Fruit fly (Drosophila melanogaster) whole organism, wandering third instar larva: ENCODE results near the gene MICAL-like.

Experiments
- Abd-B ChIP-seq: fragments of >200 bp; optimal IDR thresholded peaks from 2 replicates; lab custom pipeline; 2017; ENCODE audit warnings: missing biosample characterization, missing genetic modification characterization
- CG32264 ChIP-seq: fragments of 200-800 bp; sonication (Bioruptor generic); optimal IDR thresholded peaks from 2 replicates; lab custom pipeline; 2016; ENCODE audit warnings: missing biosample characterization, missing genetic modification characterization
- CG9705 ChIP-seq: fragments of 200-800 bp; sonication (Bioruptor generic); optimal IDR thresholded peaks from 2 replicates; lab custom pipeline; 2018; ENCODE audit warnings: missing biosample characterization, mild to moderate bottlenecking, missing genetic modification characterization
- CrebA ChIP-seq: fragments of 200-800 bp; sonication (Bioruptor generic); optimal IDR thresholded peaks from 2 replicates; lab custom pipeline; 2016; ENCODE audit warnings: missing biosample characterization, mild to moderate bottlenecking, missing genetic modification characterization, borderline replicate concordance
- Dfd ChIP-seq: fragments of >200 bp; optimal IDR thresholded peaks from 2 replicates; lab custom pipeline; 2017; ENCODE audit warnings: missing biosample characterization, missing genetic modification characterization
- Dif ChIP-seq: fragments of 200-275, 200-300 bp; sonication (Bioruptor generic); optimal IDR thresholded peaks from 2 replicates; lab custom pipeline; 2018; ENCODE audit warnings: missing biosample characterization, missing genetic modification characterization; ENCODE audit not compliant: partially characterized antibody
- GATAd ChIP-seq: sonication (Bioruptor generic); optimal IDR thresholded peaks from 2 replicates; lab custom pipeline; 2016; ENCODE audit warnings: missing biosample characterization, missing genetic modification characterization
- HLH106 ChIP-seq: fragments of 200-800 bp; optimal IDR thresholded peaks from 3 replicates; lab custom pipeline; 2019; ENCODE audit warnings: missing biosample characterization, mild to moderate bottlenecking, missing genetic modification characterization, moderate library complexity
- Hnf4 ChIP-seq: fragments of 200-800 bp; sonication (Bioruptor generic); optimal IDR thresholded peaks from 2 replicates; lab custom pipeline; 2016; ENCODE audit warnings: missing biosample characterization, mild to moderate bottlenecking, missing genetic modification characterization
- Hr78 ChIP-seq: fragments of >200 bp; optimal IDR thresholded peaks from 2 replicates; lab custom pipeline; 2017; ENCODE audit warnings: missing biosample characterization, missing genetic modification characterization
- Hr83 ChIP-seq: fragments of 200-300 bp; sonication (Bioruptor generic); optimal IDR thresholded peaks from 2 replicates; lab custom pipeline; 2016; ENCODE audit warnings: missing biosample characterization, mild to moderate bottlenecking, missing genetic modification characterization, moderate library complexity; ENCODE audit not compliant: poor library complexity, severe bottlenecking
- Jra ChIP-seq: sonication (Bioruptor generic); optimal IDR thresholded peaks from 2 replicates; lab custom pipeline; 2016; ENCODE audit warnings: missing biosample characterization, missing genetic modification characterization
- Mio ChIP-seq: sonication (Bioruptor generic); optimal IDR thresholded peaks from 2 replicates; lab custom pipeline; 2016; ENCODE audit warnings: missing biosample characterization, missing genetic modification characterization
- Myc ChIP-seq: fragments of >200 bp; optimal IDR thresholded peaks from 2 replicates; lab custom pipeline; 2017
- N ChIP-seq: fragments of >200 bp; optimal IDR thresholded peaks from 2 replicates; lab custom pipeline; 2018; ENCODE audit warnings: missing biosample characterization, missing external identifiers, missing genetic modification characterization
- OdsH ChIP-seq: fragments of 200-800 bp; sonication (Bioruptor generic); optimal IDR thresholded peaks from 2 replicates; lab custom pipeline; 2016; ENCODE audit warnings: missing biosample characterization, mild to moderate bottlenecking, missing genetic modification characterization
- Rel ChIP-seq, 2 experiments: fragments of 200-800 bp; sonication (Bioruptor generic) in 1 of 2; optimal IDR thresholded peaks; 2 replicates in 1 of 2; 3 replicates in 1 of 2; lab custom pipeline; 2016 to 2019; ENCODE audit warnings: mild to moderate bottlenecking in 2 of 2, missing biosample characterization in 2 of 2, missing genetic modification characterization in 2 of 2, moderate library complexity in 1 of 2
- Sp1 ChIP-seq: fragments of 200-800 bp; sonication (Bioruptor generic); optimal IDR thresholded peaks from 3 replicates; lab custom pipeline; 2019; ENCODE audit warnings: missing biosample characterization, mild to moderate bottlenecking, missing genetic modification characterization, moderate library complexity
- Vsx2 ChIP-seq: fragments of 200-300, 225-300 bp; sonication (Bioruptor generic); optimal IDR thresholded peaks from 2 replicates; lab custom pipeline; 2018; ENCODE audit warnings: missing biosample characterization, missing genetic modification characterization; ENCODE audit not compliant: partially characterized antibody
- br ChIP-seq: fragments of 200-800 bp; sonication (Bioruptor generic); optimal IDR thresholded peaks from 2 replicates; lab custom pipeline; 2016; ENCODE audit warnings: missing biosample characterization, missing genetic modification characterization
- brk ChIP-seq: fragments of 200-800 bp; sonication (Bioruptor generic); optimal IDR thresholded peaks from 2 replicates; lab custom pipeline; 2016; ENCODE audit warnings: missing biosample characterization, mild to moderate bottlenecking, missing genetic modification characterization
- dl ChIP-seq, 2 experiments: fragments of 175-275, 200-275 bp in 1 of 2; fragments of 200-275 bp in 1 of 2; sonication (Bioruptor generic); optimal IDR thresholded peaks; lab custom pipeline; 2018; ENCODE audit warnings: mild to moderate bottlenecking in 2 of 2, missing biosample characterization in 2 of 2, missing genetic modification characterization in 2 of 2, moderate library complexity in 2 of 2; ENCODE audit not compliant: partially characterized antibody in 2 of 2, insufficient read depth in 1 of 2
- dmrt93B ChIP-seq: fragments of 200-800 bp; sonication (Bioruptor generic); optimal IDR thresholded peaks from 2 replicates; lab custom pipeline; 2018; ENCODE audit warnings: missing biosample characterization, mild to moderate bottlenecking, missing genetic modification characterization
- dsf ChIP-seq: sonication (Bioruptor generic); optimal IDR thresholded peaks from 2 replicates; lab custom pipeline; 2016; ENCODE audit warnings: missing biosample characterization, missing genetic modification characterization, borderline replicate concordance
- ey ChIP-seq: fragments of 200-800 bp; sonication (Bioruptor generic); optimal IDR thresholded peaks from 2 replicates; lab custom pipeline; 2016; ENCODE audit warnings: missing biosample characterization, missing genetic modification characterization
- foxo ChIP-seq, 2 experiments: fragments of 200-800 bp; sonication (Bioruptor generic); optimal IDR thresholded peaks; 2 replicates in 1 of 2; 3 replicates in 1 of 2; lab custom pipeline; 2016 to 2017; ENCODE audit warnings: missing biosample characterization in 2 of 2, missing genetic modification characterization in 2 of 2
- fru ChIP-seq: fragments of 200-800 bp; sonication (Bioruptor generic); optimal IDR thresholded peaks from 3 replicates; lab custom pipeline; 2016; ENCODE audit warnings: missing biosample characterization, mild to moderate bottlenecking, missing genetic modification characterization
- h ChIP-seq: fragments of 200-800 bp; sonication (Bioruptor generic); optimal IDR thresholded peaks from 3 replicates; lab custom pipeline; 2016; ENCODE audit warnings: missing biosample characterization, mild to moderate bottlenecking, missing genetic modification characterization
- jim ChIP-seq: fragments of 175-275, 200-325 bp; sonication (Bioruptor generic); optimal IDR thresholded peaks from 2 replicates; lab custom pipeline; 2016; ENCODE audit warnings: missing biosample characterization, mild to moderate bottlenecking, missing genetic modification characterization
- lola ChIP-seq: fragments of >200 bp; optimal IDR thresholded peaks from 2 replicates; lab custom pipeline; 2017; ENCODE audit warnings: missing biosample characterization, missing genetic modification characterization
- pan ChIP-seq: fragments of >200 bp; optimal IDR thresholded peaks from 2 replicates; lab custom pipeline; 2017
- psq ChIP-seq: fragments of 200-800 bp; sonication (Bioruptor generic); optimal IDR thresholded peaks from 3 replicates; lab custom pipeline; 2017; ENCODE audit warnings: missing biosample characterization, mild to moderate bottlenecking, missing genetic modification characterization, moderate library complexity
- rgr ChIP-seq: fragments of 200-800 bp; sonication (Bioruptor generic); optimal IDR thresholded peaks from 3 replicates; lab custom pipeline; 2016; ENCODE audit warnings: missing biosample characterization, mild to moderate bottlenecking, missing genetic modification characterization
- sage ChIP-seq: fragments of 200-800 bp; sonication (Bioruptor generic); optimal IDR thresholded peaks from 2 replicates; lab custom pipeline; 2016; ENCODE audit warnings: missing biosample characterization, mild to moderate bottlenecking, missing genetic modification characterization
- sv ChIP-seq: fragments of 200-800 bp; sonication (Bioruptor generic); optimal IDR thresholded peaks from 3 replicates; lab custom pipeline; 2016; ENCODE audit warnings: missing biosample characterization, missing genetic modification characterization
- tai ChIP-seq: sonication (Bioruptor generic); optimal IDR thresholded peaks from 2 replicates; lab custom pipeline; 2016; ENCODE audit warnings: missing biosample characterization, missing genetic modification characterization
- usp ChIP-seq: fragments of >200 bp; optimal IDR thresholded peaks from 2 replicates; lab custom pipeline; 2017; ENCODE audit warnings: missing biosample characterization, missing genetic modification characterization
- woc ChIP-seq: sonication (Bioruptor generic); optimal IDR thresholded peaks from 2 replicates; lab custom pipeline; 2016; ENCODE audit warnings: missing biosample characterization, mild to moderate bottlenecking, missing genetic modification characterization

MICAL-like gene

dm6 chr3L:13022854-13023560 is 7.9 kb upstream of the MICAL-like start, which contains the start of gene RpS12 (continued):
- TF ChIP-seq tai (GFP tag; lab: Kevin White, UChicago) (peak; percentile 70), Jra (GFP tag; lab: Kevin White, UChicago) (peak; percentile 40)

DNA sequence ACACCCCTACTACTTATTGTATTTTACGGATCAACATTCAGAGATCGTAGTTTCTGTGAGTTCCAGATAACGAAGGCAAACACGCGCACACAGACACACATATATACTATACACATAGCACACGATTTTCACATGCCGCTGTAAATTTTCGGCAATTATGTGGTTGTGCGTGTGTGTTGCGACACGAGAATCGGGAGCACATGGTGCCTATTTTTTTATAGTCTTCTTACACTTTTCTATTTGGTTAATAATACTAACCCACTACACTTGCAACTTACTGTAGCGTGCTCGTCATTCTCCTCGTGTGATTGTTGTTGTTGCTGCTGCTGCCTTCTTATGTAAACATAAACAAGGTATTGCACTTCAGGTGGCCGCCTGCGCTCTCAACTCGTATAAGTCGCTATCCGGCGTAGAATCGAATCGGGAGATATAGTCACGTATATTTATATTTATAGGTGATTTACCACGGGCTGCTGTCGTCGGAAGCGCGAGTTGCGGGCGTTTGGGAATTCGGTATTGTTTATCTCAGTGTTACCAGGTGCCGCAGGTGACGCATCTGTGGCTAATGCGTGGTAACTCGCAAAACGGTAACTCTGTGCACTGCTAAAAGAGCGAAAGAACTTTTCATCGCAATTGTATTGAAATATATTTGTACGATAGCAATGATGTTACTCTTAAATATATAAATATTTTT is 7.2 kb upstream of the MICAL-like start, which contains the start of gene Adk2:
TSS of gene Adk2 (minus strand) at position 529 of the 694 bp plus-strand sequence.
- TF ChIP-seq sage (GFP tag; lab: Kevin White, UChicago) (no peak), Hr83 (GFP tag; lab: Kevin White, UChicago) (peak; percentile 39), Hr78 (no peak), h (GFP tag; lab: Kevin White, UChicago) (peak; percentile 10), CrebA (GFP tag; lab: Kevin White, UChicago) (no peak), fru (GFP tag; lab: Kevin White, UChicago) (no peak), br (GFP tag; lab: Kevin White, UChicago) (no peak), CG32264 (no peak), OdsH (GFP tag; lab: Kevin White, UChicago) (no peak), CG9705 (GFP tag; lab: Kevin White, UChicago) (no peak), Jra (GFP tag; lab: Kevin White, UChicago) (no peak), tai (GFP tag; lab: Kevin White, UChicago) (no peak), Abd-B (GFP tag; lab: Kevin White, UChicago) (no peak), psq (GFP tag; lab: Kevin White, UChicago) (no peak), sv (GFP tag; lab: Kevin White, UChicago) (no peak), Hnf4 (no peak), Sp1 (GFP tag; lab: Kevin White, UChicago) (no peak), Mio (GFP tag; lab: Kevin White, UChicago) (no peak), Rel (GFP tag; optimal IDR thresholded peaks at IDR 0.05; lab: Kevin White, UChicago) (no peak), Rel (tag; optimal IDR thresholded peaks at IDR 0.05; lab: Kevin White, UChicago) (peak; percentile 78), N (GFP tag; lab: Kevin White, UChicago) (no peak), Dif (GFP tag; lab: Kevin White, UChicago) (no peak), usp (GFP tag; lab: Kevin White, UChicago) (no peak), Myc (no peak), rgr (GFP tag; lab: Kevin White, UChicago) (peak; percentile 40), jim (GFP tag; lab: Kevin White, UChicago) (no peak), lola (GFP tag; lab: Kevin White, UChicago) (no peak), GATAd (no peak)
- TF ChIP-seq, all 38 proteins: peak for 4

DNA sequence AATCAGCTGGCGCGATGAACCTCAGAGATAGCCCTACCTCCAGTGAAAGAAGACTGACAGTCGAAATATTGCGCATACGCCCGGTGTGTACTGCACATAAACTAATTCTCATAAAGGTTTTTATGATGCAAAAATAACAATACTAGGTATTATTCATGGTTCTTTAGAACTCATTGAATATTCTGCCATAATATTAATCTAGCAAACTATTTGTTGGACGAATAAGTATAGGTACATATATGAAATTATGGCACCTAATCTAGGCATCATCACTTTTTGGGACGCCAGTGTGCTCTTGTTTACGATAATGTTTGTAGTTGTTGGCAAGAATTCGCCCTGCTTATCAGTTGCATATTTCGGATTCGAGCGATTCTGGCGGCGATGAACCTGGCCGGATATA is 6.6 kb upstream of the MICAL-like start:
- TF ChIP-seq woc (GFP tag; lab: Kevin White, UChicago): no peak
- TF ChIP-seq Abd-B (GFP tag; lab: Kevin White, UChicago): no peak
- TF ChIP-seq dl (GFP tag; optimal IDR thresholded peaks at IDR 0.05; lab: Kevin White, UChicago; ENCODE audit: insufficient read depth in 1 of 2, partially characterized antibody in 2 of 2): no peak
- no peak for TF ChIP-seq Vsx2 (GFP tag; lab: Kevin White, UChicago)
- peak; percentile 4 for TF ChIP-seq Jra (GFP tag; lab: Kevin White, UChicago)
- peak; percentile 50 for TF ChIP-seq brk (GFP tag; lab: Kevin White, UChicago)
- no peak for TF ChIP-seq Hr83 (GFP tag; lab: Kevin White, UChicago)
- TF ChIP-seq fru (GFP tag; lab: Kevin White, UChicago): peak; percentile 78
- peak; percentile 38 for TF ChIP-seq CG32264
- TF ChIP-seq sv (GFP tag; lab: Kevin White, UChicago): no peak
- peak; percentile 75 for TF ChIP-seq rgr (GFP tag; lab: Kevin White, UChicago)
- TF ChIP-seq Dif (GFP tag; lab: Kevin White, UChicago): no peak
- peak; percentile 75 for TF ChIP-seq br (GFP tag; lab: Kevin White, UChicago)
- no peak for TF ChIP-seq N (GFP tag; lab: Kevin White, UChicago)
- TF ChIP-seq Rel (GFP tag; optimal IDR thresholded peaks at IDR 0.05; lab: Kevin White, UChicago): no peak
- TF ChIP-seq Rel (tag; optimal IDR thresholded peaks at IDR 0.05; lab: Kevin White, UChicago): no peak
- TF ChIP-seq OdsH (GFP tag; lab: Kevin White, UChicago): peak; percentile 72
- TF ChIP-seq CG9705 (GFP tag; lab: Kevin White, UChicago): no peak
- peak in 1 of 2 experiments; percentile 78 for TF ChIP-seq foxo (GFP tag; optimal IDR thresholded peaks at IDR 0.05; lab: Kevin White, UChicago)
- TF ChIP-seq tai (GFP tag; lab: Kevin White, UChicago): peak; percentile 80
- peak; percentile 74 for TF ChIP-seq h (GFP tag; lab: Kevin White, UChicago)
- TF ChIP-seq Sp1 (GFP tag; lab: Kevin White, UChicago): peak; percentile 61
- peak; percentile 78 for TF ChIP-seq ey (GFP tag; lab: Kevin White, UChicago)
- no peak for TF ChIP-seq GATAd
- TF ChIP-seq dmrt93B (GFP tag; lab: Kevin White, UChicago): peak; percentile 31
- TF ChIP-seq Hr78: no peak
- no peak for TF ChIP-seq CrebA (GFP tag; lab: Kevin White, UChicago)
- TF ChIP-seq psq (GFP tag; lab: Kevin White, UChicago): peak; percentile 57
- TF ChIP-seq HLH106 (tag; lab: Kevin White, UChicago): peak; percentile 61
- no peak for TF ChIP-seq jim (GFP tag; lab: Kevin White, UChicago)
- no peak for TF ChIP-seq Myc
- peak; percentile 58 for TF ChIP-seq Hnf4
- TF ChIP-seq pan (lab: Kevin White, UChicago): no peak
- TF ChIP-seq usp (GFP tag; lab: Kevin White, UChicago): no peak
- TF ChIP-seq dsf (GFP tag; lab: Kevin White, UChicago): peak; percentile 53
- no peak for TF ChIP-seq lola (GFP tag; lab: Kevin White, UChicago)
- TF ChIP-seq sage (GFP tag; lab: Kevin White, UChicago): no peak
- no peak for TF ChIP-seq Dfd (GFP tag; lab: Kevin White, UChicago)
